Fruit fly (Drosophila melanogaster) whole organism, embryonic: ENCODE results near the gene CG7518.

Source experiments
- BEAF-32 ChIP-seq: fragments of 200-800 bp; sonication (Bioruptor generic); optimal IDR thresholded peaks from 3 replicates; lab custom pipeline; 2017; ENCODE audit warnings: missing biosample characterization, missing genetic modification characterization, mild to moderate bottlenecking, moderate library complexity, missing genetic modification reagents
- CG10267 ChIP-seq: fragments of 200-800 bp; sonication (Bioruptor generic); optimal IDR thresholded peaks from 2 replicates; lab custom pipeline; 2018; ENCODE audit warnings: missing biosample characterization, mild to moderate bottlenecking, missing genetic modification characterization, moderate library complexity
- CG11247 ChIP-seq: fragments of 200-800 bp; sonication (Bioruptor generic); IDR thresholded peaks from 2 replicates; pipeline ENCODE4 v1.3.6; 2022; ENCODE audit warnings: missing biosample characterization, missing genetic modification characterization
- CG11504 ChIP-seq: fragments of 200-800 bp; sonication (Bioruptor generic); optimal IDR thresholded peaks from 3 replicates; lab custom pipeline; 2019; ENCODE audit warnings: missing biosample characterization, mild to moderate bottlenecking, missing genetic modification characterization, moderate library complexity
- CG11696 ChIP-seq: fragments of 200-800 bp; sonication (Bioruptor generic); IDR thresholded peaks from 2 replicates; pipeline ENCODE4 v1.3.6; 2022; ENCODE audit warnings: missing biosample characterization, missing genetic modification characterization
- CG12299 ChIP-seq: fragments of 200-800 bp; sonication (Bioruptor generic); optimal IDR thresholded peaks from 2 replicates; lab custom pipeline; 2018; ENCODE audit warnings: missing biosample characterization, mild to moderate bottlenecking, missing genetic modification characterization
- CG13287 ChIP-seq: fragments of 200-800 bp; sonication (Bioruptor generic); IDR thresholded peaks from 2 replicates; pipeline ENCODE4 v1.3.6; 2022; ENCODE audit warnings: missing biosample characterization, missing genetic modification characterization; ENCODE audit not compliant: partially characterized antibody
- CG14667 ChIP-seq: fragments of 200-800 bp; sonication (Bioruptor generic); IDR thresholded peaks from 2 replicates; pipeline ENCODE4 v1.3.6; 2022; ENCODE audit warnings: missing biosample characterization, missing genetic modification characterization
- CG18599 ChIP-seq: fragments of 200-800 bp; sonication (Bioruptor generic); optimal IDR thresholded peaks from 3 replicates; lab custom pipeline; 2017; ENCODE audit warnings: missing biosample characterization, missing genetic modification characterization, mild to moderate bottlenecking, moderate library complexity, missing genetic modification reagents
- CG3281 ChIP-seq: fragments of 200-800 bp; sonication (Bioruptor generic); optimal IDR thresholded peaks from 3 replicates; lab custom pipeline; 2017; ENCODE audit warnings: missing biosample characterization, mild to moderate bottlenecking, missing genetic modification characterization
- CG3995 ChIP-seq: fragments of 200-800 bp; sonication (Bioruptor generic); optimal IDR thresholded peaks from 3 replicates; lab custom pipeline; 2016; ENCODE audit warnings: missing biosample characterization, missing genetic modification characterization
- CG4404 ChIP-seq: fragments of 200-800 bp; sonication (Bioruptor generic); IDR thresholded peaks from 2 replicates; pipeline ENCODE4 v1.3.6; 2022; ENCODE audit warnings: missing biosample characterization, missing genetic modification characterization
- CG5245 ChIP-seq: fragments of 200-800 bp; sonication (Bioruptor generic); optimal IDR thresholded peaks from 3 replicates; lab custom pipeline; 2016; ENCODE audit warnings: missing biosample characterization, missing genetic modification characterization
- CG7963 ChIP-seq: fragments of 200-800 bp; sonication (Bioruptor generic); IDR thresholded peaks from 3 replicates; pipeline ENCODE4 v1.3.6; 2022; ENCODE audit warnings: missing biosample characterization, missing genetic modification characterization; ENCODE audit not compliant: partially characterized antibody
- CG8388 ChIP-seq: fragments of 200-800 bp; sonication (Bioruptor generic); optimal IDR thresholded peaks from 2 replicates; lab custom pipeline; 2019; ENCODE audit warnings: missing biosample characterization, mild to moderate bottlenecking, missing genetic modification characterization, moderate library complexity
- CG8765 ChIP-seq: fragments of 200-800 bp; sonication (Bioruptor generic); IDR thresholded peaks from 2 replicates; pipeline ENCODE4 v1.3.6; 2022; ENCODE audit warnings: missing biosample characterization, missing genetic modification characterization
- CG8924 ChIP-seq: fragments of 200-800 bp; optimal IDR thresholded peaks from 3 replicates; lab custom pipeline; 2019; ENCODE audit warnings: missing biosample characterization, mild to moderate bottlenecking, missing genetic modification characterization, moderate library complexity
- CG9932 ChIP-seq: fragments of 200-800 bp; sonication (Bioruptor generic); IDR thresholded peaks from 2 replicates; pipeline ENCODE4 v1.3.6; 2022; ENCODE audit warnings: missing biosample characterization, missing genetic modification characterization
- CTCF ChIP-seq: fragments of 200-800 bp; sonication (Bioruptor generic); optimal IDR thresholded peaks from 2 replicates; lab custom pipeline; 2017; ENCODE audit warnings: missing biosample characterization, mild to moderate bottlenecking, missing genetic modification characterization, moderate library complexity
- D19A ChIP-seq: fragments of 200-800 bp; optimal IDR thresholded peaks from 3 replicates; lab custom pipeline; 2019; ENCODE audit warnings: missing biosample characterization, mild to moderate bottlenecking, missing genetic modification characterization, moderate library complexity
- Dip3 ChIP-seq: fragments of 200-800 bp; sonication (Bioruptor generic); optimal IDR thresholded peaks from 3 replicates; lab custom pipeline; 2016; ENCODE audit warnings: missing biosample characterization, missing genetic modification characterization
- Dref ChIP-seq: fragments of 200-800 bp; sonication (Bioruptor generic); IDR thresholded peaks from 2 replicates; pipeline ENCODE4 v1.3.6; 2022; ENCODE audit warnings: missing biosample characterization, missing genetic modification characterization
- Fer1 ChIP-seq: fragments of 200-800 bp; sonication (Bioruptor generic); optimal IDR thresholded peaks from 2 replicates; lab custom pipeline; 2017; ENCODE audit warnings: missing biosample characterization, mild to moderate bottlenecking, missing genetic modification characterization
- Hmr ChIP-seq: fragments of 200-800 bp; sonication (Bioruptor generic); optimal IDR thresholded peaks from 3 replicates; lab custom pipeline; 2017; ENCODE audit warnings: mild to moderate bottlenecking, missing biosample characterization, missing genetic modification reagents, missing genetic modification characterization
- Hr51 ChIP-seq, 2 experiments: fragments of 200-800 bp; sonication (Bioruptor generic); optimal IDR thresholded peaks; 2 replicates in 1 of 2; 3 replicates in 1 of 2; lab custom pipeline; 2016 to 2018; ENCODE audit warnings: missing biosample characterization in 2 of 2, missing genetic modification characterization in 2 of 2, mild to moderate bottlenecking in 1 of 2, moderate library complexity in 1 of 2
- Hsf ChIP-seq: fragments of 200-800 bp; sonication (Bioruptor generic); optimal IDR thresholded peaks from 3 replicates; lab custom pipeline; 2016; ENCODE audit warnings: missing biosample characterization, missing genetic modification characterization
- Lpt ChIP-seq: fragments of >200 bp; optimal IDR thresholded peaks from 2 replicates; lab custom pipeline; 2018; ENCODE audit warnings: missing biosample characterization, missing genetic modification characterization
- Oli ChIP-seq: fragments of 200-800 bp; sonication (Bioruptor generic); optimal IDR thresholded peaks from 2 replicates; lab custom pipeline; 2018; ENCODE audit warnings: missing biosample characterization, mild to moderate bottlenecking, missing genetic modification characterization, moderate library complexity
- Optix ChIP-seq: fragments of 200-800 bp; sonication (Bioruptor generic); IDR thresholded peaks from 3 replicates; pipeline ENCODE4 v1.3.6; 2022; ENCODE audit warnings: missing biosample characterization, missing genetic modification characterization
- Ravus ChIP-seq: fragments of 200-800 bp; sonication (Bioruptor generic); IDR thresholded peaks from 2 replicates; pipeline ENCODE4 v1.3.6; 2022; ENCODE audit warnings: missing biosample characterization, missing genetic modification characterization
- Six4 ChIP-seq: fragments of 200-800 bp; sonication (Bioruptor generic); optimal IDR thresholded peaks from 2 replicates; lab custom pipeline; 2016; ENCODE audit warnings: missing biosample characterization, missing genetic modification characterization
- Trl ChIP-seq, 3 experiments: fragments of >200 bp in 2 of 3; fragments of 200-800 bp in 1 of 3; sonication (Bioruptor generic) in 1 of 3; optimal IDR thresholded peaks; 2 replicates in 1 of 3; 3 replicates in 2 of 3; lab custom pipeline; 2016 to 2017; ENCODE audit warnings: missing biosample characterization in 1 of 3, missing genetic modification characterization in 1 of 3
- al ChIP-seq: fragments of 200-800 bp; sonication (Bioruptor generic); IDR thresholded peaks from 2 replicates; pipeline ENCODE4 v1.3.6; 2022; ENCODE audit warnings: missing biosample characterization, missing genetic modification characterization
- bbx ChIP-seq: fragments of 200-800 bp; sonication (Bioruptor generic); IDR thresholded peaks from 2 replicates; pipeline ENCODE4 v1.3.6; 2022; ENCODE audit warnings: missing biosample characterization, missing genetic modification characterization; ENCODE audit not compliant: partially characterized antibody
- dan ChIP-seq: fragments of 200-800 bp; sonication (Bioruptor generic); IDR thresholded peaks from 2 replicates; pipeline ENCODE4 v1.3.6; 2022; ENCODE audit warnings: missing biosample characterization, missing genetic modification characterization
- disco-r ChIP-seq: fragments of 200-800 bp; sonication (Bioruptor generic); optimal IDR thresholded peaks from 2 replicates; lab custom pipeline; 2016; ENCODE audit warnings: missing biosample characterization, missing genetic modification characterization
- en ChIP-seq: fragments of 200-800 bp; sonication (Bioruptor generic); optimal IDR thresholded peaks from 2 replicates; lab custom pipeline; 2016; ENCODE audit warnings: missing biosample characterization, missing genetic modification characterization
- fd96Cb ChIP-seq: fragments of 200-800 bp; sonication (Bioruptor generic); optimal IDR thresholded peaks from 2 replicates; lab custom pipeline; 2018; ENCODE audit warnings: missing biosample characterization, mild to moderate bottlenecking, missing genetic modification characterization, moderate library complexity
- her ChIP-seq: fragments of 200-800 bp; sonication (Bioruptor generic); optimal IDR thresholded peaks from 2 replicates; lab custom pipeline; 2016; ENCODE audit warnings: missing biosample characterization, missing genetic modification characterization
- hkb ChIP-seq, 2 experiments: fragments of 200-800 bp in 1 of 2; fragments of >200 bp in 1 of 2; sonication (Bioruptor generic) in 1 of 2; IDR thresholded peaks in 1 of 2; optimal IDR thresholded peaks in 1 of 2; 2 replicates each; pipeline versions ENCODE4 v1.3.6 to Lab custom; 2017 to 2022; ENCODE audit warnings: missing biosample characterization in 1 of 2, missing genetic modification characterization in 1 of 2
- lab ChIP-seq: fragments of 200-800 bp; sonication (Bioruptor generic); optimal IDR thresholded peaks from 3 replicates; lab custom pipeline; 2017; ENCODE audit warnings: missing biosample characterization, missing genetic modification characterization, mild to moderate bottlenecking, moderate library complexity, missing genetic modification reagents
- nau ChIP-seq: fragments of 200-800 bp; sonication (Bioruptor generic); optimal IDR thresholded peaks from 3 replicates; lab custom pipeline; 2017; ENCODE audit warnings: missing biosample characterization, mild to moderate bottlenecking, missing genetic modification characterization, missing genetic modification reagents
- prd ChIP-seq, 3 experiments: fragments of >200 bp in 2 of 3; fragments of 200-800 bp in 1 of 3; sonication (Bioruptor generic) in 1 of 3; optimal IDR thresholded peaks in 2 of 3; IDR thresholded peaks in 1 of 3; 2 replicates in 2 of 3; 3 replicates in 1 of 3; pipeline versions ENCODE4 v1.3.6 to Lab custom; 2017 to 2022; ENCODE audit warnings: missing biosample characterization in 1 of 3, missing genetic modification characterization in 1 of 3
- pzg ChIP-seq: fragments of 200-800 bp; sonication (Bioruptor generic); optimal IDR thresholded peaks from 3 replicates; lab custom pipeline; 2018; ENCODE audit warnings: missing biosample characterization, mild to moderate bottlenecking, missing genetic modification characterization, moderate library complexity
- sc ChIP-seq, 3 experiments: fragments of >200 bp in 2 of 3; fragments of 200-800 bp in 1 of 3; sonication (Bioruptor generic) in 1 of 3; optimal IDR thresholded peaks; 2 replicates in 2 of 3; 3 replicates in 1 of 3; lab custom pipeline; 2017; ENCODE audit warnings: mild to moderate bottlenecking in 1 of 3, missing biosample characterization in 1 of 3, missing genetic modification characterization in 1 of 3, missing genetic modification reagents in 1 of 3
- sug ChIP-seq: fragments of 200-800 bp; optimal IDR thresholded peaks from 2 replicates; lab custom pipeline; 2019; ENCODE audit warnings: missing biosample characterization, mild to moderate bottlenecking, missing genetic modification characterization, moderate library complexity
- tgo ChIP-seq: fragments of 200-800 bp; sonication (Bioruptor generic); IDR thresholded peaks from 3 replicates; pipeline ENCODE4 v1.3.6; 2022; ENCODE audit warnings: missing biosample characterization, missing genetic modification characterization
- tin ChIP-seq: fragments of 200-800 bp; sonication (Bioruptor generic); optimal IDR thresholded peaks from 3 replicates; lab custom pipeline; 2016; ENCODE audit warnings: missing biosample characterization, missing genetic modification characterization
- tna ChIP-seq: fragments of 200-800 bp; sonication (Bioruptor generic); IDR thresholded peaks from 2 replicates; pipeline ENCODE4 v1.3.6; 2022; ENCODE audit warnings: missing biosample characterization, missing genetic modification characterization; ENCODE audit not compliant: partially characterized antibody

The CG7518 gene

DNA sequence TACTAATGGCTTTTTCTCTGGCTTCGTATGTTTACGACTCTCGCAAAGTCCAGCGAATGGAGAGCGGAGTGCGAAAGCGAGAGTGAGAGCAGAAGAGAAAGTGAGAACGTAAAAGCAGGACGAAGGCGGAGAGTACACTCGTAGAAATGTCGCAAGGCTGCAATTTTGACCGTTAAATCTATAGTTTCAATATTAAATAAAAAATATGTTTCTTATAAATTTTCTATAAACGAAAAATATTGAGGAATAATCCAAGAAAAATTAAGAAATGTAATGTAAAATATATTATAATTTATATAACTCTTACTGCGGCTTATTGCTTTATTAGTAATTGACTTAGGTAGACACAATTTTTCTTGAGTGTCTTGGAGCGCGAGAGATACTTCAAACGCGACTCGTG, 23.4 kb upstream of the CG7518 start:
- TF ChIP-seq CG5245 (no peak), CG3281 (GFP tag; lab: Kevin White, UChicago) (no peak), fd96Cb (tag; lab: Kevin White, UChicago) (no peak), hkb (optimal IDR thresholded peaks at IDR 0.05; lab: Kevin White, UChicago) (no peak), hkb (GFP tag; IDR thresholded peaks at IDR 0.05; lab: Robert Waterston, UW) (no peak), disco-r (GFP tag; lab: Kevin White, UChicago) (no peak), Optix (GFP tag; lab: Robert Waterston, UW) (no peak), CG11247 (GFP tag; lab: Robert Waterston, UW) (no peak), CG8388 (GFP tag; lab: Kevin White, UChicago) (no peak), nau (no peak), tin (GFP tag; lab: Kevin White, UChicago) (no peak), CG18599 (peak; percentile 17), tgo (GFP tag; lab: Robert Waterston, UW) (peak; percentile 33; the same call in 1 of the 3 replicates), CG12299 (tag; lab: Kevin White, UChicago) (no peak), Dref (GFP tag; lab: Robert Waterston, UW) (no peak), CG4404 (GFP tag; lab: Robert Waterston, UW) (no peak), dan (GFP tag; lab: Robert Waterston, UW) (no peak), CG7963 (no peak), bbx (GFP tag; lab: Robert Waterston, UW) (no peak), CTCF (no peak), sc (optimal IDR thresholded peaks at IDR 0.05; lab: Kevin White, UChicago) (no peak), sc (GFP tag; optimal IDR thresholded peaks at IDR 0.05; lab: Kevin White, UChicago) (no peak), Hr51 (GFP tag; optimal IDR thresholded peaks at IDR 0.05; lab: Kevin White, UChicago) (peak in 1 of 2 experiments; percentile 13), CG8924 (tag; lab: Kevin White, UChicago) (peak; percentile 11), Hmr (GFP tag; lab: Kevin White, UChicago) (peak; percentile 24), Hsf (GFP tag; lab: Kevin White, UChicago) (no peak), CG14667 (no peak), al (GFP tag; lab: Robert Waterston, UW) (no peak), Dip3 (no peak), Ravus (GFP tag; lab: Robert Waterston, UW) (no peak), CG3995 (GFP tag; lab: Kevin White, UChicago) (no peak), Fer1 (GFP tag; lab: Kevin White, UChicago) (no peak), Lpt (GFP tag; lab: Kevin White, UChicago) (no peak), CG10267 (tag; lab: Kevin White, UChicago) (peak; percentile 7), CG9932 (GFP tag; lab: Robert Waterston, UW) (no peak), D19A (peak; percentile 1), CG11504 (tag; lab: Kevin White, UChicago) (peak; percentile 40), pzg (GFP tag; lab: Kevin White, UChicago) (no peak), Oli (peak; percentile 2), CG8765 (GFP tag; lab: Robert Waterston, UW) (no peak), BEAF-32 (no peak), tna (no peak), lab (GFP tag; lab: Kevin White, UChicago) (peak; percentile 39), sug (tag; lab: Kevin White, UChicago) (no peak), CG11696 (no peak), her (GFP tag; lab: Kevin White, UChicago) (no peak), CG13287 (no peak), Trl (optimal IDR thresholded peaks at IDR 0.05; lab: Kevin White, UChicago) (peak in 1 of 2 experiments; percentile 32), Trl (GFP tag; optimal IDR thresholded peaks at IDR 0.05; lab: Kevin White, UChicago) (no peak), en (GFP tag; lab: Kevin White, UChicago) (no peak), prd (optimal IDR thresholded peaks at IDR 0.05; lab: Kevin White, UChicago) (no peak), prd (GFP tag; IDR thresholded peaks at IDR 0.05; lab: Robert Waterston, UW) (no peak), Six4 (GFP tag; lab: Kevin White, UChicago) (no peak)
